Fruit fly (Drosophila melanogaster) whole organism, wandering third instar larva: Measurements from ENCODE around the gene CG3038.

Source experiments
- GATAd ChIP-seq: sonication (Bioruptor generic); optimal IDR thresholded peaks from 2 replicates; lab custom pipeline; 2016; ENCODE audit warnings: missing biosample characterization, missing genetic modification characterization
- Hr78 ChIP-seq: fragments of >200 bp; optimal IDR thresholded peaks from 2 replicates; lab custom pipeline; 2017; ENCODE audit warnings: missing biosample characterization, missing genetic modification characterization
- Hr83 ChIP-seq: fragments of 200-300 bp; sonication (Bioruptor generic); optimal IDR thresholded peaks from 2 replicates; lab custom pipeline; 2016; ENCODE audit warnings: missing biosample characterization, mild to moderate bottlenecking, missing genetic modification characterization, moderate library complexity; ENCODE audit not compliant: poor library complexity, severe bottlenecking
- Jra ChIP-seq: sonication (Bioruptor generic); optimal IDR thresholded peaks from 2 replicates; lab custom pipeline; 2016; ENCODE audit warnings: missing biosample characterization, missing genetic modification characterization
- Sp1 ChIP-seq: fragments of 200-800 bp; sonication (Bioruptor generic); optimal IDR thresholded peaks from 3 replicates; lab custom pipeline; 2019; ENCODE audit warnings: missing biosample characterization, mild to moderate bottlenecking, missing genetic modification characterization, moderate library complexity
- dsf ChIP-seq: sonication (Bioruptor generic); optimal IDR thresholded peaks from 2 replicates; lab custom pipeline; 2016; ENCODE audit warnings: missing biosample characterization, missing genetic modification characterization, borderline replicate concordance
- rgr ChIP-seq: fragments of 200-800 bp; sonication (Bioruptor generic); optimal IDR thresholded peaks from 3 replicates; lab custom pipeline; 2016; ENCODE audit warnings: missing biosample characterization, mild to moderate bottlenecking, missing genetic modification characterization

CG3038 gene

dm6 chrX:254690-255089 is 9.0 kb upstream of the CG3038 start, which contains the start of gene CG42376:
TSS of gene CG42376 (plus strand) at chrX:254876.
- TF ChIP-seq Hr83 (GFP tag; lab: Kevin White, UChicago) (no peak), Hr78 (GFP tag; lab: Kevin White, UChicago) (no peak), dsf (GFP tag; lab: Kevin White, UChicago) (no peak)

dm6 chrX:247329-247728 is 1.7 kb upstream of the CG3038 start:
- no peak for TF ChIP-seq Sp1 (GFP tag; lab: Kevin White, UChicago)
- no peak for TF ChIP-seq GATAd (GFP tag; lab: Kevin White, UChicago)
- no peak for TF ChIP-seq rgr (GFP tag; lab: Kevin White, UChicago)
- TF ChIP-seq Jra (GFP tag; lab: Kevin White, UChicago), result no peak
